Worm (Caenorhabditis elegans): ENCODE data around the gene M03B6.1.

Gene M03B6.1

ce11 chrX:13873324-13873933 is 32.0 kb downstream of the M03B6.1 start (continued):
- TF ChIP-seq hsf-1 (GFP tag; IDR thresholded peaks at IDR 0.05) = no peak
- TF ChIP-seq ccch-3 (GFP tag; optimal IDR thresholded peaks at IDR 0.05) = no peak
- no peak for TF ChIP-seq B0261.1 (tag; optimal IDR thresholded peaks at IDR 0.05)
- no peak for TF ChIP-seq zfh-2 (GFP tag; conservative IDR thresholded peaks at IDR 0.05)

ce11 chrX:13875913-13876312 is 34.5 kb downstream of the M03B6.1 start:
- TF ChIP-seq cebp-1 (GFP tag; IDR thresholded peaks at IDR 0.05) (no peak), cebp-1 (tag; optimal IDR thresholded peaks at IDR 0.05) (no peak), sea-2 (GFP tag; IDR thresholded peaks at IDR 0.05) (no peak), Y53F4B.3 (GFP tag; IDR thresholded peaks at IDR 0.05) (no peak), F33H1.4 (GFP tag; IDR thresholded peaks at IDR 0.05) (no peak)

ce11 chrX:13876860-13877259 is 35.5 kb downstream of the M03B6.1 start:
- TF ChIP-seq atf-7 (tag; optimal IDR thresholded peaks at IDR 0.05) (no peak), cebp-1 (GFP tag; IDR thresholded peaks at IDR 0.05) (no peak), cebp-1 (tag; optimal IDR thresholded peaks at IDR 0.05) (no peak), C06A6.2 (GFP tag; conservative IDR thresholded peaks at IDR 0.05) (no peak), zfh-2 (GFP tag; conservative IDR thresholded peaks at IDR 0.05) (no peak), snpc-1.1 (tag; optimal IDR thresholded peaks at IDR 0.05; ENCODE audit: insufficient read depth) (no peak), cebp-2 (GFP tag; IDR thresholded peaks at IDR 0.05) (no peak)

ce11 chrX:13878082-13878481 is 36.7 kb downstream of the M03B6.1 start:
- TF ChIP-seq nhr-80 (tag; optimal IDR thresholded peaks at IDR 0.05) (no peak), athp-1 (tag; optimal IDR thresholded peaks at IDR 0.05) (no peak), mes-4 (tag; optimal IDR thresholded peaks at IDR 0.05) (no peak), nfyb-1 (GFP tag; IDR thresholded peaks at IDR 0.05) (no peak), K11D2.4 (GFP tag; IDR thresholded peaks at IDR 0.05) (no peak), Y95B8A.8 (GFP tag; IDR thresholded peaks at IDR 0.05) (no peak), hmg-20 (GFP tag; IDR thresholded peaks at IDR 0.05) (no peak)

- TF ChIP-seq madf-3 (GFP tag; IDR thresholded peaks at IDR 0.05) (no peak), Y67H2A.10 (GFP tag; conservative IDR thresholded peaks at IDR 0.05) (no peak), bed-2 (GFP tag; IDR thresholded peaks at IDR 0.05) (no peak), let-526 (GFP tag; IDR thresholded peaks at IDR 0.05) (no peak), somi-1 (GFP tag; optimal IDR thresholded peaks at IDR 0.05) (no peak), egl-18 (GFP tag; IDR thresholded peaks at IDR 0.05) (no peak), nhr-27 (tag; optimal IDR thresholded peaks at IDR 0.05) (no peak), K12H6.12 (tag; optimal IDR thresholded peaks at IDR 0.05) (no peak), ztf-18 (tag; optimal IDR thresholded peaks at IDR 0.05) (no peak), cebp-2 (GFP tag; IDR thresholded peaks at IDR 0.05) (no peak), F39B2.1 (GFP tag; IDR thresholded peaks at IDR 0.05) (no peak), snpc-4 (GFP tag; optimal IDR thresholded peaks at IDR 0.05) (no peak), snpc-4 (tag; optimal IDR thresholded peaks at IDR 0.05) (no peak), snpc-1.1 (tag; optimal IDR thresholded peaks at IDR 0.05; ENCODE audit: insufficient read depth) (no peak), akir-1 (GFP tag; optimal IDR thresholded peaks at IDR 0.05) (no peak), attf-5 (GFP tag; optimal IDR thresholded peaks at IDR 0.05) (no peak), F23B12.7 (tag; optimal IDR thresholded peaks at IDR 0.05; ENCODE audit: insufficient read depth) (no peak), Y53F4B.3 (GFP tag; IDR thresholded peaks at IDR 0.05) (no peak), fkh-3 (tag; optimal IDR thresholded peaks at IDR 0.05) (no peak), hmg-20 (GFP tag; IDR thresholded peaks at IDR 0.05) (no peak)
Observed at ce11 chrX:13881760-13882369, 40.5 kb downstream of the M03B6.1 start.

Measured in whole organism, young adult.